Worm (Caenorhabditis elegans): ENCODE results near the gene fbxa-202.

DNA sequence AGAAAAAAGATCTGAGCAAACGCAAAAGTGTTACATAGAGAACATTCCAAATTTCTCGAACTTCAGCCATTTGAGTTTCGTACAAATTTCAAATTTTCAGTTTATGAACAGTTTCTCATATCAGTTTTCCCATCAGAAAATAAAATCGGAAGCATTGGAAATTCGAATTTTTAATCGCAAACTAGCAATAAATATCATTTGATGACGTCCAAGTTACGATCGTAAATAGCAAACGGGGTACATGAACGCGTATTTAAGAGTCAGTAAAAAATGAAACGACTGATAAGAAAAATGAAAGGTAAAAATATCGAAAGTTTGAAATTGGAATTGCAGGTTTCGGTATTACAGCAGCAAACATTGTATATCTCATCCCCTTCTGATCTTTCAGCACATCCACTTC, 35.8 kb upstream of the fbxa-202 start:
- TF ChIP-seq unc-62 (GFP tag; optimal IDR thresholded peaks at IDR 0.05) (no peak), lsy-2 (tag; optimal IDR thresholded peaks at IDR 0.05) (no peak), ets-5 (GFP tag; IDR thresholded peaks at IDR 0.05) (no peak), zag-1 (tag; optimal IDR thresholded peaks at IDR 0.05) (no peak), ceh-90 (tag; optimal IDR thresholded peaks at IDR 0.05) (no peak), fkh-4 (tag; optimal IDR thresholded peaks at IDR 0.05; ENCODE audit: borderline replicate concordance) (no peak), swsn-7 (tag; optimal IDR thresholded peaks at IDR 0.05) (no peak), lin-15B (tag; optimal IDR thresholded peaks at IDR 0.05) (no peak), snpc-4 (tag; optimal IDR thresholded peaks at IDR 0.05) (no peak), nhr-76 (tag; optimal IDR thresholded peaks at IDR 0.05) (no peak), sptf-1 (tag; optimal IDR thresholded peaks at IDR 0.05) (no peak), sox-4 (tag; optimal IDR thresholded peaks at IDR 0.05) (no peak), aly-2 (tag; optimal IDR thresholded peaks at IDR 0.05) (no peak), vab-15 (tag; optimal IDR thresholded peaks at IDR 0.05) (no peak)

Measured in whole organism, L1 larva.